Worm (Caenorhabditis elegans): ENCODE results near the gene duo-1.

- no peak for TF ChIP-seq lin-15B (tag; optimal IDR thresholded peaks at IDR 0.05)
- TF ChIP-seq unc-62 (GFP tag; optimal IDR thresholded peaks at IDR 0.05): no peak
- no peak for TF ChIP-seq nhr-11 (tag; optimal IDR thresholded peaks at IDR 0.05)
- no peak for TF ChIP-seq snpc-4 (tag; optimal IDR thresholded peaks at IDR 0.05)
- no peak for TF ChIP-seq elt-3 (tag; optimal IDR thresholded peaks at IDR 0.05)
- TF ChIP-seq tlp-1 (tag; optimal IDR thresholded peaks at IDR 0.05): no peak
- TF ChIP-seq jun-1 (tag; optimal IDR thresholded peaks at IDR 0.05): no peak
- no peak for TF ChIP-seq nhr-76 (tag; optimal IDR thresholded peaks at IDR 0.05)
Observed at ce11 chrV:11593427-11593826, 39.0 kb downstream of the duo-1 start, which contains the start of gene srx-80.

Data from whole organism, L1 larva.